Fruit fly (Drosophila melanogaster) whole organism, wandering third instar larva: ENCODE measurements around the gene CG34398.

Experiments
- Abd-B ChIP-seq: fragments of >200 bp; optimal IDR thresholded peaks from 2 replicates; lab custom pipeline; 2017; ENCODE audit warnings: missing biosample characterization, missing genetic modification characterization
- CG32264 ChIP-seq: fragments of 200-800 bp; sonication (Bioruptor generic); optimal IDR thresholded peaks from 2 replicates; lab custom pipeline; 2016; ENCODE audit warnings: missing biosample characterization, missing genetic modification characterization
- CG9705 ChIP-seq: fragments of 200-800 bp; sonication (Bioruptor generic); optimal IDR thresholded peaks from 2 replicates; lab custom pipeline; 2018; ENCODE audit warnings: missing biosample characterization, mild to moderate bottlenecking, missing genetic modification characterization
- CrebA ChIP-seq: fragments of 200-800 bp; sonication (Bioruptor generic); optimal IDR thresholded peaks from 2 replicates; lab custom pipeline; 2016; ENCODE audit warnings: missing biosample characterization, mild to moderate bottlenecking, missing genetic modification characterization, borderline replicate concordance
- Dfd ChIP-seq: fragments of >200 bp; optimal IDR thresholded peaks from 2 replicates; lab custom pipeline; 2017; ENCODE audit warnings: missing biosample characterization, missing genetic modification characterization
- Dif ChIP-seq: fragments of 200-275, 200-300 bp; sonication (Bioruptor generic); optimal IDR thresholded peaks from 2 replicates; lab custom pipeline; 2018; ENCODE audit warnings: missing biosample characterization, missing genetic modification characterization; ENCODE audit not compliant: partially characterized antibody
- GATAd ChIP-seq: sonication (Bioruptor generic); optimal IDR thresholded peaks from 2 replicates; lab custom pipeline; 2016; ENCODE audit warnings: missing biosample characterization, missing genetic modification characterization
- HLH106 ChIP-seq: fragments of 200-800 bp; optimal IDR thresholded peaks from 3 replicates; lab custom pipeline; 2019; ENCODE audit warnings: missing biosample characterization, mild to moderate bottlenecking, missing genetic modification characterization, moderate library complexity
- Hnf4 ChIP-seq: fragments of 200-800 bp; sonication (Bioruptor generic); optimal IDR thresholded peaks from 2 replicates; lab custom pipeline; 2016; ENCODE audit warnings: missing biosample characterization, mild to moderate bottlenecking, missing genetic modification characterization
- Hr78 ChIP-seq: fragments of >200 bp; optimal IDR thresholded peaks from 2 replicates; lab custom pipeline; 2017; ENCODE audit warnings: missing biosample characterization, missing genetic modification characterization
- Hr83 ChIP-seq: fragments of 200-300 bp; sonication (Bioruptor generic); optimal IDR thresholded peaks from 2 replicates; lab custom pipeline; 2016; ENCODE audit warnings: missing biosample characterization, mild to moderate bottlenecking, missing genetic modification characterization, moderate library complexity; ENCODE audit not compliant: poor library complexity, severe bottlenecking
- Jra ChIP-seq: sonication (Bioruptor generic); optimal IDR thresholded peaks from 2 replicates; lab custom pipeline; 2016; ENCODE audit warnings: missing biosample characterization, missing genetic modification characterization
- Mio ChIP-seq: sonication (Bioruptor generic); optimal IDR thresholded peaks from 2 replicates; lab custom pipeline; 2016; ENCODE audit warnings: missing biosample characterization, missing genetic modification characterization
- Myc ChIP-seq: fragments of >200 bp; optimal IDR thresholded peaks from 2 replicates; lab custom pipeline; 2017
- N ChIP-seq: fragments of >200 bp; optimal IDR thresholded peaks from 2 replicates; lab custom pipeline; 2018; ENCODE audit warnings: missing biosample characterization, missing external identifiers, missing genetic modification characterization
- OdsH ChIP-seq: fragments of 200-800 bp; sonication (Bioruptor generic); optimal IDR thresholded peaks from 2 replicates; lab custom pipeline; 2016; ENCODE audit warnings: missing biosample characterization, mild to moderate bottlenecking, missing genetic modification characterization
- Rel ChIP-seq, 2 experiments: fragments of 200-800 bp; sonication (Bioruptor generic) in 1 of 2; optimal IDR thresholded peaks; 2 replicates in 1 of 2; 3 replicates in 1 of 2; lab custom pipeline; 2016 to 2019; ENCODE audit warnings: mild to moderate bottlenecking in 2 of 2, missing biosample characterization in 2 of 2, missing genetic modification characterization in 2 of 2, moderate library complexity in 1 of 2
- Sp1 ChIP-seq: fragments of 200-800 bp; sonication (Bioruptor generic); optimal IDR thresholded peaks from 3 replicates; lab custom pipeline; 2019; ENCODE audit warnings: missing biosample characterization, mild to moderate bottlenecking, missing genetic modification characterization, moderate library complexity
- Vsx2 ChIP-seq: fragments of 200-300, 225-300 bp; sonication (Bioruptor generic); optimal IDR thresholded peaks from 2 replicates; lab custom pipeline; 2018; ENCODE audit warnings: missing biosample characterization, missing genetic modification characterization; ENCODE audit not compliant: partially characterized antibody
- br ChIP-seq: fragments of 200-800 bp; sonication (Bioruptor generic); optimal IDR thresholded peaks from 2 replicates; lab custom pipeline; 2016; ENCODE audit warnings: missing biosample characterization, missing genetic modification characterization
- brk ChIP-seq: fragments of 200-800 bp; sonication (Bioruptor generic); optimal IDR thresholded peaks from 2 replicates; lab custom pipeline; 2016; ENCODE audit warnings: missing biosample characterization, mild to moderate bottlenecking, missing genetic modification characterization
- dl ChIP-seq, 2 experiments: fragments of 175-275, 200-275 bp in 1 of 2; fragments of 200-275 bp in 1 of 2; sonication (Bioruptor generic); optimal IDR thresholded peaks; lab custom pipeline; 2018; ENCODE audit warnings: mild to moderate bottlenecking in 2 of 2, missing biosample characterization in 2 of 2, missing genetic modification characterization in 2 of 2, moderate library complexity in 2 of 2; ENCODE audit not compliant: partially characterized antibody in 2 of 2, insufficient read depth in 1 of 2
- dmrt93B ChIP-seq: fragments of 200-800 bp; sonication (Bioruptor generic); optimal IDR thresholded peaks from 2 replicates; lab custom pipeline; 2018; ENCODE audit warnings: missing biosample characterization, mild to moderate bottlenecking, missing genetic modification characterization
- dsf ChIP-seq: sonication (Bioruptor generic); optimal IDR thresholded peaks from 2 replicates; lab custom pipeline; 2016; ENCODE audit warnings: missing biosample characterization, missing genetic modification characterization, borderline replicate concordance
- ey ChIP-seq: fragments of 200-800 bp; sonication (Bioruptor generic); optimal IDR thresholded peaks from 2 replicates; lab custom pipeline; 2016; ENCODE audit warnings: missing biosample characterization, missing genetic modification characterization
- foxo ChIP-seq, 2 experiments: fragments of 200-800 bp; sonication (Bioruptor generic); optimal IDR thresholded peaks; 2 replicates in 1 of 2; 3 replicates in 1 of 2; lab custom pipeline; 2016 to 2017; ENCODE audit warnings: missing biosample characterization in 2 of 2, missing genetic modification characterization in 2 of 2
- fru ChIP-seq: fragments of 200-800 bp; sonication (Bioruptor generic); optimal IDR thresholded peaks from 3 replicates; lab custom pipeline; 2016; ENCODE audit warnings: missing biosample characterization, mild to moderate bottlenecking, missing genetic modification characterization
- h ChIP-seq: fragments of 200-800 bp; sonication (Bioruptor generic); optimal IDR thresholded peaks from 3 replicates; lab custom pipeline; 2016; ENCODE audit warnings: missing biosample characterization, mild to moderate bottlenecking, missing genetic modification characterization
- jim ChIP-seq: fragments of 175-275, 200-325 bp; sonication (Bioruptor generic); optimal IDR thresholded peaks from 2 replicates; lab custom pipeline; 2016; ENCODE audit warnings: missing biosample characterization, mild to moderate bottlenecking, missing genetic modification characterization
- lola ChIP-seq: fragments of >200 bp; optimal IDR thresholded peaks from 2 replicates; lab custom pipeline; 2017; ENCODE audit warnings: missing biosample characterization, missing genetic modification characterization
- pan ChIP-seq: fragments of >200 bp; optimal IDR thresholded peaks from 2 replicates; lab custom pipeline; 2017
- psq ChIP-seq: fragments of 200-800 bp; sonication (Bioruptor generic); optimal IDR thresholded peaks from 3 replicates; lab custom pipeline; 2017; ENCODE audit warnings: missing biosample characterization, mild to moderate bottlenecking, missing genetic modification characterization, moderate library complexity
- rgr ChIP-seq: fragments of 200-800 bp; sonication (Bioruptor generic); optimal IDR thresholded peaks from 3 replicates; lab custom pipeline; 2016; ENCODE audit warnings: missing biosample characterization, mild to moderate bottlenecking, missing genetic modification characterization
- sage ChIP-seq: fragments of 200-800 bp; sonication (Bioruptor generic); optimal IDR thresholded peaks from 2 replicates; lab custom pipeline; 2016; ENCODE audit warnings: missing biosample characterization, mild to moderate bottlenecking, missing genetic modification characterization
- sv ChIP-seq: fragments of 200-800 bp; sonication (Bioruptor generic); optimal IDR thresholded peaks from 3 replicates; lab custom pipeline; 2016; ENCODE audit warnings: missing biosample characterization, missing genetic modification characterization
- tai ChIP-seq: sonication (Bioruptor generic); optimal IDR thresholded peaks from 2 replicates; lab custom pipeline; 2016; ENCODE audit warnings: missing biosample characterization, missing genetic modification characterization
- usp ChIP-seq: fragments of >200 bp; optimal IDR thresholded peaks from 2 replicates; lab custom pipeline; 2017; ENCODE audit warnings: missing biosample characterization, missing genetic modification characterization
- woc ChIP-seq: sonication (Bioruptor generic); optimal IDR thresholded peaks from 2 replicates; lab custom pipeline; 2016; ENCODE audit warnings: missing biosample characterization, mild to moderate bottlenecking, missing genetic modification characterization

The CG34398 gene

DNA sequence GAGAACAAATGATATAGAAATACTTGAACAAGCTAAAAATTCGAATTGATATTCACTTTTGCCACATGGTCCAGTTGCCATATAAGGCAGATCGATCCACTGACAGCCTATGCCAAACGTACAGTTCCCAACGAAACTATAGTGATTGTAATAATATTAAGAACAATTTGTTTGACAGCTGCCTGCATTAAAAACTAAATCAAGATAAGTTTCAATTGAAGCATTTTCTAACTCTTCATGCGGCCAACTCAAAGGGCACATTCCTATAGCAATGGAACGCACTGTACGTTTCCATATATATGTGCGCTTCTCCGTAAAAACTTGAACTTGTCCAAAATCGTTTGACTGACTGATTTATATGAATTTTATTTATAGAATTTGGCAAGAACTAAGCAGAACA, 4.4 kb upstream of the CG34398 start:
- TF ChIP-seq Myc (lab: Kevin White, UChicago), result no peak
- TF ChIP-seq CrebA (GFP tag; lab: Kevin White, UChicago), result no peak
- TF ChIP-seq brk, result no peak
- peak in 1 of 2 experiments; percentile 24 for TF ChIP-seq foxo (GFP tag; optimal IDR thresholded peaks at IDR 0.05; lab: Kevin White, UChicago)
- no peak for TF ChIP-seq br (GFP tag; lab: Kevin White, UChicago)
- no peak for TF ChIP-seq Jra (GFP tag; lab: Kevin White, UChicago)
- no peak for TF ChIP-seq ey
- TF ChIP-seq GATAd (GFP tag; lab: Kevin White, UChicago), result no peak
- TF ChIP-seq Rel (GFP tag; optimal IDR thresholded peaks at IDR 0.05; lab: Kevin White, UChicago), result no peak
- no peak for TF ChIP-seq Rel (tag; optimal IDR thresholded peaks at IDR 0.05; lab: Kevin White, UChicago)
- TF ChIP-seq h (GFP tag; lab: Kevin White, UChicago), result peak; percentile 22
- TF ChIP-seq HLH106 (tag; lab: Kevin White, UChicago), result peak; percentile 20
- TF ChIP-seq rgr, result no peak
- TF ChIP-seq dl (GFP tag; optimal IDR thresholded peaks at IDR 0.05; lab: Kevin White, UChicago; ENCODE audit: insufficient read depth in 1 of 2, partially characterized antibody in 2 of 2), result no peak
- no peak for TF ChIP-seq dmrt93B (GFP tag; lab: Kevin White, UChicago)
- no peak for TF ChIP-seq Dfd (GFP tag; lab: Kevin White, UChicago)
- no peak for TF ChIP-seq CG9705 (GFP tag; lab: Kevin White, UChicago)
- TF ChIP-seq Hnf4 (GFP tag; lab: Kevin White, UChicago), result no peak
- TF ChIP-seq dsf (GFP tag; lab: Kevin White, UChicago), result no peak
- no peak for TF ChIP-seq Hr83
- no peak for TF ChIP-seq OdsH
- TF ChIP-seq fru (GFP tag; lab: Kevin White, UChicago), result no peak

DNA sequence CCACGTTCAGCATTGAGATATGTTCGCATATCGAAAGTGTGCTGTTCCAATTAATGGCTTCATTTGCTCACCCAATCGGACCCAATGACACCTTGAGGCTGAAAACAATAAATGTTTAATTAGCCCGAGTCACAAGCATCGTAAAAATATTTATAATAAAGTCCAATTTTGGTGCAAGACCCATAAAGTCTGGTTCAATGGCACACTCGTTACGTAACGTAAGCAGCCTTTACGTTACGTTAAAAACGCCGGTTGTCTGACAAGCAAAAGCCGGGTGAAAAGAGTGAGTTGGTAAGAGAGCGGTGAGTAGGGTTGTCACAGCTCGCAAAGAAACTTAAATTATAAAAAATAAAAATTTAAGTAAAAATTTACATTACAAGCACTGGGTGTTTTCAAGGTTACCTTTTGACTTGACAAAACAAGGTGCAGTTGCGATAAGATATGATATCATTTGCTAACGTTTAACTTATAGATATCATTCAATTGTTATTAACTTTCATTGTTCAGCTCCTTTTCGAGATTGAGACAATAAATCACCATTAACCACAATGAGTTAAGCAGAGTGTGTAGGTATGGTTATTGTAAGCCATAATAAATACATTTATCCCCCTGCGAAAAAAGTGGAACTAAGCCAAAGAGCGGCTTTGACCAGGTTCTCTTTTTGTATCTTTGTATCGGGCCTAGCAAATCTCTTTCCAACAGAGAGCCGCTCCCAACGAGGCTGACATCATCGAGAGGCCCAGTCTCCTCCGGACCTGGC, 452 bp upstream of the CG34398 start:
- TF ChIP-seq OdsH (peak; percentile 68), brk (peak; percentile 59), woc (peak; percentile 55), dsf (GFP tag; lab: Kevin White, UChicago) (no peak), fru (GFP tag; lab: Kevin White, UChicago) (peak; percentile 71), sv (GFP tag; lab: Kevin White, UChicago) (peak; percentile 34), rgr (peak; percentile 54), N (GFP tag; lab: Kevin White, UChicago) (no peak), Mio (no peak), CG9705 (GFP tag; lab: Kevin White, UChicago) (peak; percentile 68), Hr83 (no peak), dl (GFP tag; optimal IDR thresholded peaks at IDR 0.05; lab: Kevin White, UChicago; ENCODE audit: insufficient read depth in 1 of 2, partially characterized antibody in 2 of 2) (peak; percentile 45 to 77), Rel (GFP tag; optimal IDR thresholded peaks at IDR 0.05; lab: Kevin White, UChicago) (peak; percentile 71), Rel (tag; optimal IDR thresholded peaks at IDR 0.05; lab: Kevin White, UChicago) (no peak), Abd-B (GFP tag; lab: Kevin White, UChicago) (no peak), h (GFP tag; lab: Kevin White, UChicago) (peak; percentile 69), Hnf4 (GFP tag; lab: Kevin White, UChicago) (peak; percentile 15), br (GFP tag; lab: Kevin White, UChicago) (peak; percentile 73), HLH106 (tag; lab: Kevin White, UChicago) (peak; percentile 81), ey (peak; percentile 74), Jra (GFP tag; lab: Kevin White, UChicago) (no peak), sage (GFP tag; lab: Kevin White, UChicago) (peak; percentile 61), Dif (GFP tag; lab: Kevin White, UChicago) (peak; percentile 49), dmrt93B (GFP tag; lab: Kevin White, UChicago) (peak; percentile 45), Sp1 (GFP tag; lab: Kevin White, UChicago) (peak; percentile 74), GATAd (GFP tag; lab: Kevin White, UChicago) (no peak), usp (GFP tag; lab: Kevin White, UChicago) (no peak), Myc (lab: Kevin White, UChicago) (no peak), Hr78 (no peak), pan (lab: Kevin White, UChicago) (no peak), CG32264 (GFP tag; lab: Kevin White, UChicago) (no peak), lola (GFP tag; lab: Kevin White, UChicago) (no peak), Dfd (GFP tag; lab: Kevin White, UChicago) (no peak), jim (GFP tag; lab: Kevin White, UChicago) (no peak), Vsx2 (GFP tag; lab: Kevin White, UChicago) (no peak), tai (GFP tag; lab: Kevin White, UChicago) (peak; percentile 54), foxo (GFP tag; optimal IDR thresholded peaks at IDR 0.05; lab: Kevin White, UChicago) (peak in 1 of 2 experiments; percentile 67), CrebA (GFP tag; lab: Kevin White, UChicago) (peak; percentile 30), psq (GFP tag; lab: Kevin White, UChicago) (peak; percentile 48)
